Worm (Caenorhabditis elegans): ENCODE measurements around the gene ent-5.

DNA sequence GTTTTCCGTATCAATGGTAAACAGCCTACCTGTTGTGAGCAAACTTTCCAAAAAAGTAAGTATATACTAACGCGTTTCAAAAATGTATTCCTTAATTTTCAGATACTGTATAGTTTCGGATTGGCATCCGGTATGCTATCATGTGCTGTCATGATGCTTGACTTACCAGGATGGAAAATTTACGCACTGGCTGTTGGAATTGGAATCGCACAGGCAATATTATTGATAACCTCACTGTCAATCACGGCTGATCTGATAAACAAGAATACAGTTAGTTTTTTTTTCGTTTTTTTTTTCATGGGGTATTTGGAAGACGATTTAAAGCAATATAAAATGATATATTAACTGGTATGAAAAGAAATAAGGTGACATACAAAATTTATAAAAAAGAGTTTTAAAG, 22.8 kb upstream of the ent-5 start:
- TF ChIP-seq C34F6.9 (tag; optimal IDR thresholded peaks at IDR 0.05) (no peak), dmd-4 (tag; optimal IDR thresholded peaks at IDR 0.05) (no peak), fos-1 (tag; optimal IDR thresholded peaks at IDR 0.05) (no peak), nhr-77 (tag; optimal IDR thresholded peaks at IDR 0.05) (no peak), snpc-4 (tag; optimal IDR thresholded peaks at IDR 0.05) (no peak)

Data from whole organism, L2 larva.